Fruit fly (Drosophila melanogaster): Measurements from ENCODE around the gene Ac3.

Gene Ac3

DNA sequence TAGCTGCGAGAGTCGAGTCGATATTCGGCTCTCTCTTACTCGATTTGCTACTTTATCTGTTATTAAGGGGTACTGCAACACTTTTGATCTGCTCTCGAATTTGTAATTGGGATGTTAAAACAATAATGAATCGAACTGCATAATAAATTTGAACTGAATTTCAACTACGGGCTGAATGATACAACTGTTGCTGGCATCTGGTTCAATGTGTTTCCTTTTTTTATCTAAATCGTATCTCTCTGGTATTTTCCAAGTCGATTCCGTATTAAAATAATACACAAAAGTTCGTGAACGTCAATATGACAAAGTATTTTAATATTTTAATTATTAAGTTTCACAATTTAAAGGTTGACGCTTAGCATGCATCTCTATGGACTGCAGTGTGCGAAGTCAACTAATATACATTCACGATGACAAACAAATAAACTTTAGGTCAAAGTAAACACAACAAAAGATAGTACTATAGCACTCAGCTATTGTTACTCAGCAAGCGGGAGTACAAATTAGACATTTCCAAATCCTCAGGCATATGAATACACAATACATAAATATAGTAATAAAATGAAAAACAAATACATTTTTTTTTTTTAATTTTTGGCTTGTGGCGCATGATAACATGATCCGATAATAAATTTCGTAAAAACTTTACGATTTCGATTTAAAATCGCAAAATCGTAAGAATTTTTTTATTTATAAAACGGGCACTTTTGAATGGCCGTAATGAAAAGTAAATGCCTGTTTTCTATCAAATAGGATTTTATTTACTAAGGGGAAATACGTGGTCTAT lies 8.5 kb upstream of the Ac3 start, which contains the start of gene CG2201 (continued):
- TF ChIP-seq Ets21C (GFP tag; optimal IDR thresholded peaks at IDR 0.05) (peak; percentile 34), Blimp-1 (GFP tag; optimal IDR thresholded peaks at IDR 0.05) (no peak)

DNA sequence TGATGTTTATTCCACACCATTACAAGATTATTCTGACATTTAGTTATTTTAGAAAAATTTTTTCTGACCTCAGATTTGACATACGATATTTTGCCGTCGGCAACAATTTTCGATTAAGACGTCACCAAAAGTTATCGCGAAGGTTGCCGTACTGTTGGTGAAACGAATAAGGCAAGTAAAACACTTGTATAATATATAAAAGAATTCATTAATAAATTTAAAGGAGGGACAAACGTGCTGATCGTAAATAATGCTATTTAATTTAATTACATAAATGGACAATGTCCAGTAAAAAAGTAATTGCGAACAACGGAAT lies 8.0 kb upstream of the Ac3 start:
- TF ChIP-seq fd59A (GFP tag; optimal IDR thresholded peaks at IDR 0.05) (no peak), svp (GFP tag) (peak; percentile 27), achi (GFP tag; optimal IDR thresholded peaks at IDR 0.05) (peak; percentile 48)

DNA sequence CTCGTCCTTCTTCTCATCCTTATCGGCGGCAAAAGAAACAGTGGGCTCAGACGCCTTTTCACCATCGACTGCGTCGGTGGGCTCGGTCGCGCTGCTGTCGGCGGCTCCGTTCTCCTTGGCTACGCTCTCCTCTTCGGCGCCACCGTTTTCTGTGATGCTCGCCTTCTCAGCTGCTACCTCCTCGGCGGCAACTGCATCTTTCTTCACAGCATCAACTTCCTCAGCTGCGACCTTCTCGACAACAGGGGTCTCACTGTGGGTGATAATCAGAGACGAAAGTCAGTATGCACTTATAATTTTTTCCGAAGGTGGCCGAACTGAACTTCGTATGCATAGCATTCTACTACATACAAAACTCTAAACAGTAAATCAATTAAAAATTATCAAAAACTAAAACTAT lies 4.4 kb upstream of the Ac3 start:
- TF ChIP-seq dac (GFP tag; optimal IDR thresholded peaks at IDR 0.05) (no peak), CG6276 (GFP tag; optimal IDR thresholded peaks at IDR 0.05) (no peak), Eip93F (GFP tag; optimal IDR thresholded peaks at IDR 0.05) (no peak), Eip75B (GFP tag; optimal IDR thresholded peaks at IDR 0.05) (no peak), CG6163 (GFP tag; IDR thresholded peaks at IDR 0.05) (peak; percentile 15; the same call in 1 of the 3 replicates), CG6808 (GFP tag; optimal IDR thresholded peaks at IDR 0.05) (no peak), Met (GFP tag; optimal IDR thresholded peaks at IDR 0.05) (no peak), topi (GFP tag; optimal IDR thresholded peaks at IDR 0.05) (no peak), CG7368 (GFP tag; optimal IDR thresholded peaks at IDR 0.05) (no peak), net (GFP tag; optimal IDR thresholded peaks at IDR 0.05) (no peak), lz (GFP tag; optimal IDR thresholded peaks at IDR 0.05) (no peak), Sox14 (GFP tag; optimal IDR thresholded peaks at IDR 0.05) (no peak), fd85E (GFP tag; optimal IDR thresholded peaks at IDR 0.05) (no peak), svp (GFP tag) (peak; percentile 88), CG10631 (GFP tag; optimal IDR thresholded peaks at IDR 0.05) (no peak), Hr4 (GFP tag; optimal IDR thresholded peaks at IDR 0.05) (no peak), achi (GFP tag; optimal IDR thresholded peaks at IDR 0.05) (no peak), Lpt (GFP tag; optimal IDR thresholded peaks at IDR 0.05) (no peak)

DNA sequence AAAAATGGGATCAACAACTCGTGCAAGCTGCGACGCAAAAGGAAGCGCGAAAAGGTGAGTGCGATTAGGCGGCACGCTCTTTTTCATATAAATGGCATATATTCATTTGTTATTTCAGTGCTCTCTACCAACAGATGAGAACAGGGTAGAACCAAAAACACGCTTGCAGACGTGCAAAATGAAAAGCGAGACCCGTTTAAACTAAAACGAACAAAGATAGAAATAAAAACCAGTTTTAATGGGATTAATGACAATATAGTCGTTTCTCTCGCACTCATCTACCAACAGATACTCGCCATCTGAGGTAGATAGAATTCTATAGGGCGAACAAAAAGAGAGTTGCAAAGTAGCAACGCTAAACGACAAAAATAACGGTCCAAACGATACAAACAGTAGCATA lies 3.9 kb upstream of the Ac3 start:
- TF ChIP-seq CG6808 (GFP tag; optimal IDR thresholded peaks at IDR 0.05) (peak; percentile 7), fkh (GFP tag; optimal IDR thresholded peaks at IDR 0.05) (no peak), CG8119 (GFP tag; IDR thresholded peaks at IDR 0.05) (0 out of 3 replicates have a peak, but pooled peaks have one; percentile 14), ss (GFP tag; optimal IDR thresholded peaks at IDR 0.05) (peak in 1 of 2 experiments; percentile 35), Ets96B (tag; optimal IDR thresholded peaks at IDR 0.05) (peak; percentile 3), CG1621 (tag; optimal IDR thresholded peaks at IDR 0.05) (peak; percentile 33), CG9139 (GFP tag; optimal IDR thresholded peaks at IDR 0.05) (peak; percentile 4), CG6276 (GFP tag; optimal IDR thresholded peaks at IDR 0.05) (peak; percentile 24), dsx (GFP tag; optimal IDR thresholded peaks at IDR 0.05; ENCODE audit: poor library complexity, severe bottlenecking) (peak; percentile 34), CG16779 (tag; optimal IDR thresholded peaks at IDR 0.05) (no peak), CG4318 (GFP tag; optimal IDR thresholded peaks at IDR 0.05) (no peak), Eip78C (GFP tag) (peak; percentile 53), Hr4 (GFP tag; optimal IDR thresholded peaks at IDR 0.05) (no peak)

DNA sequence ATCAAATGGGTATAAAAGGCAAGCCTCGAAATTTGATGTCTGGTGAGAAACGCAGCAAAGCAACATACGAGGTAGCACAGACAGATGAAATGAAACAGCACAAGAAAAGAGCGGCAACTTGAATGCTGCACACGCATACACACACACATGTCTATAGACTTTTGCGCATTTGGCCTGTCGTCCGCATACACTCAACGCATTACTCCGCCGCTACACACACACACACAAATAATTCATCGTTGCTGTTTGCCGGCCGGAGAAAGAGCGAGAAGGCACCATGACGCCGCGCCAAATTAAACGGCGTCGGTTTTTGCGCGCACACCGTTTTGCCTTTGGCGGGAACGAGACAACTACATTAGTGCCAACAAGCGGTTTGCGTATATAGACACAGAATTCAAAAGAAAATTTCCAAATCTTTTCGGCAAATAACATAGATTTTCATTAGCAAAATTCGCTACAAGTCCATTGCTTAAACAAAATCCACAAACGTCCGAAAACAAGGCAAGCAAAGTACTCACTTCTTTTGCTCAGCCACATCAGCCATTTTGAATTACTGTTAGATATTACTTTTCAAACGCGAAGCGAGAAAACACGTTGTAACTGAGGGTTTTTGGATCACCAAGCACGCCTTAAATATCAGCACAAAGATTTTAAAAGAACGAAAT lies 3.1 kb upstream of the Ac3 start:
- peak; percentile 60 for TF ChIP-seq CG6163 (GFP tag; IDR thresholded peaks at IDR 0.05)
- peak; percentile 78 for TF ChIP-seq fkh (GFP tag; optimal IDR thresholded peaks at IDR 0.05)
- peak; percentile 77 for TF ChIP-seq svp (GFP tag)
- TF ChIP-seq CG1621 (tag; optimal IDR thresholded peaks at IDR 0.05) = peak; percentile 97
- TF ChIP-seq CG11902 (GFP tag; optimal IDR thresholded peaks at IDR 0.05) = no peak
